Worm (Caenorhabditis elegans) whole organism, early embryonic: ENCODE measurements around the gene str-109.

Experiments
- B0310.2 ChIP-seq: sonication (generic microtip); optimal IDR thresholded peaks from 2 replicates; lab custom pipeline; 2016; ENCODE audit warnings: mild to moderate bottlenecking, missing genetic modification characterization, missing compliant biosample characterization
- F13C5.2 ChIP-seq: sonication (generic microtip); optimal IDR thresholded peaks from 2 replicates; lab custom pipeline; 2017; ENCODE audit warnings: mild to moderate bottlenecking, missing genetic modification characterization, inconsistent platforms, missing compliant biosample characterization
- aly-1 ChIP-seq: sonication (generic microtip); optimal IDR thresholded peaks from 2 replicates; lab custom pipeline; 2016; ENCODE audit warnings: missing genetic modification characterization, missing compliant biosample characterization
- ama-1 ChIP-seq: fragments of 150-350 bp; optimal IDR thresholded peaks from 2 replicates; lab custom pipeline; 2014
- ceh-13 ChIP-seq: fragments of 200-800 bp; sonication (Bioruptor generic); optimal IDR thresholded peaks from 2 replicates; lab custom pipeline; 2018; ENCODE audit warnings: mild to moderate bottlenecking, missing genetic modification characterization, missing compliant biosample characterization
- ceh-36 ChIP-seq: sonication (generic microtip); optimal IDR thresholded peaks from 2 replicates; lab custom pipeline; 2016; ENCODE audit warnings: missing genetic modification characterization, inconsistent platforms, missing compliant biosample characterization
- ets-7 ChIP-seq: sonication (generic microtip); optimal IDR thresholded peaks from 2 replicates; lab custom pipeline; 2016; ENCODE audit warnings: missing genotype, missing genetic modification characterization, missing compliant biosample characterization
- flt-1 ChIP-seq: fragments of 200-800 bp; sonication (Bioruptor generic); IDR thresholded peaks from 2 replicates; pipeline ENCODE4 v1.3.6; 2022; ENCODE audit warnings: missing genetic modification characterization, missing compliant biosample characterization
- hmbx-1 ChIP-seq: sonication (generic microtip); optimal IDR thresholded peaks from 2 replicates; lab custom pipeline; 2016; ENCODE audit warnings: mild to moderate bottlenecking, missing genetic modification characterization, missing compliant biosample characterization
- hmg-4 ChIP-seq: fragments of 200-800 bp; sonication (Bioruptor generic); optimal IDR thresholded peaks from 2 replicates; lab custom pipeline; 2018; ENCODE audit warnings: mild to moderate bottlenecking, missing genetic modification characterization, missing compliant biosample characterization
- hnd-1 ChIP-seq: sonication (generic microtip); optimal IDR thresholded peaks from 2 replicates; lab custom pipeline; 2016; ENCODE audit warnings: missing genetic modification characterization, missing compliant biosample characterization
- pes-1 ChIP-seq: fragments of 200-800 bp; sonication (Bioruptor generic); IDR thresholded peaks from 2 replicates; pipeline ENCODE4 v1.3.6; 2022; ENCODE audit warnings: missing genetic modification reagents, missing genetic modification characterization, missing compliant biosample characterization
- scrt-1 ChIP-seq: fragments of 200-800 bp; sonication (Bioruptor generic); IDR thresholded peaks from 2 replicates; pipeline ENCODE4 v1.3.6; 2022; ENCODE audit warnings: missing genetic modification characterization, missing compliant biosample characterization
- sea-1 ChIP-seq: fragments of 200-800 bp; sonication (Bioruptor generic); conservative IDR thresholded peaks from 2 replicates; pipeline ENCODE4 v1.3.6; 2022; ENCODE audit warnings: missing genetic modification characterization, missing compliant biosample characterization
- tbx-11 ChIP-seq: fragments of 200-800 bp; sonication (Bioruptor generic); IDR thresholded peaks from 2 replicates; pipeline ENCODE4 v1.3.6; 2022; ENCODE audit warnings: missing genetic modification characterization, missing compliant biosample characterization
- tbx-37 ChIP-seq: fragments of 200-800 bp; sonication (Bioruptor generic); conservative IDR thresholded peaks from 2 replicates; pipeline ENCODE4 v1.3.6; 2022; ENCODE audit warnings: missing genetic modification reagents, missing genetic modification characterization, missing compliant biosample characterization
- tra-4 ChIP-seq: sonication (generic microtip); optimal IDR thresholded peaks from 2 replicates; lab custom pipeline; 2017; ENCODE audit warnings: missing genetic modification characterization, missing compliant biosample characterization

The str-109 gene

DNA sequence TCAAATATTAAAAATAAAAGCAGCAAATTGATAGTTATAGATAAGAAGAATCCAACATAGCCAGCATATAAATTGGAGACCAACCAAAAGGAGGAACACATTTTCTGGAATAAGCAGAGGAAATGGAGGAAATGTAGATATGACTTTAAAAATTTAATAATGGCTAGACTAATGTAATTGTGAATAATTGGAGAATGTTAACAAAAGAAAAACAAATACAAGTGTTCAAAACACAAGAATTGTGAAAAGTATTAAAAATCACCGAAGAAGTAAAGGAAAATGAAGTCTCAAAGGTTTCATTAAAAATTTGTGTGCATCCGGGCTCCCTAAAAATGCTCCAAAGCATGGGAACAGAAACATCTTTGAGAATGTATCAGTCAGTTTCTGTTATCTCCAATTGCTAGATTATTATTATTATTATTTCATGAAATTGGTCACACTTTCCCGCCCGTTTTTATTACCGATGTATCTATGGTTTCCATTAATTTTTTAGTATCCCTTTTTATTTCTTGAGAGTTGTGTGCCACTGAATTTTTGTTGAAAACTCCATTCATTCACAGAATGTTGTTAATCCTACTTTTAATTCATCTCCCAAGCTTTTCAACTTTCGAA is at the start of gene str-109, which contains the start of gene F10A3.11:
str-109 (minus strand) TSS at position 101 of the 612 bp plus-strand sequence.
F10A3.11 (plus strand) TSS at position 562 of the 612 bp plus-strand sequence.
- no peak for TF ChIP-seq hmbx-1
- TF ChIP-seq B0310.2 (tag; lab: Kevin White, UChicago): no peak
- no peak for TF ChIP-seq tbx-11
- TF ChIP-seq hnd-1 (tag; lab: Kevin White, UChicago): no peak
- no peak for TF ChIP-seq F13C5.2 (tag; lab: Kevin White, UChicago)
- no peak for TF ChIP-seq scrt-1 (GFP tag; lab: Robert Waterston, UW)
- no peak for TF ChIP-seq sea-1 (GFP tag; lab: Robert Waterston, UW)
- no peak for TF ChIP-seq hmg-4 (GFP tag; lab: Kevin White, UChicago)
- no peak for TF ChIP-seq ets-7

DNA sequence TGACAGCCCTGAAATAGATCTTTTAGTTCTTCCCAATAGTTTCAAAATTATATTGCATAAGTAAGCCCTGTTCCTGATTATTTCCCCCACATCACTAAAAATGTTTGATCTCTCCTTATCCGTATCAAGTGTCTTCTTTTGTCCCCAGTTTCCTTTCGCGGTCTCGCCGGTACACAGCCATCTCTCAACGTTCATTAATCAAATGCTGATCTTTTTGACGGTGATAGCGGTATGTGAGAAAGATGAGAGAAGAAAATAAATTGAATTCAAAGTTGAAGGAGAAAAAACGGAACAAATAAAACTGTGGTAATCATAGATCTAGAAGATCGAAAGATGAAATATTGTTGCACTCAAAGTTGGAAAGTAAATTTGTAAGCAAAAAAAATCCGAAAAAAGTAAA is 49.7 kb upstream of the str-109 start:
- TF ChIP-seq aly-1 (tag; lab: Kevin White, UChicago) (no peak), ceh-13 (GFP tag; lab: Kevin White, UChicago) (no peak), flt-1 (no peak), hnd-1 (tag; lab: Kevin White, UChicago) (no peak), ets-7 (no peak), scrt-1 (GFP tag; lab: Robert Waterston, UW) (no peak), hmg-4 (GFP tag; lab: Kevin White, UChicago) (no peak), B0310.2 (tag; lab: Kevin White, UChicago) (no peak)

DNA sequence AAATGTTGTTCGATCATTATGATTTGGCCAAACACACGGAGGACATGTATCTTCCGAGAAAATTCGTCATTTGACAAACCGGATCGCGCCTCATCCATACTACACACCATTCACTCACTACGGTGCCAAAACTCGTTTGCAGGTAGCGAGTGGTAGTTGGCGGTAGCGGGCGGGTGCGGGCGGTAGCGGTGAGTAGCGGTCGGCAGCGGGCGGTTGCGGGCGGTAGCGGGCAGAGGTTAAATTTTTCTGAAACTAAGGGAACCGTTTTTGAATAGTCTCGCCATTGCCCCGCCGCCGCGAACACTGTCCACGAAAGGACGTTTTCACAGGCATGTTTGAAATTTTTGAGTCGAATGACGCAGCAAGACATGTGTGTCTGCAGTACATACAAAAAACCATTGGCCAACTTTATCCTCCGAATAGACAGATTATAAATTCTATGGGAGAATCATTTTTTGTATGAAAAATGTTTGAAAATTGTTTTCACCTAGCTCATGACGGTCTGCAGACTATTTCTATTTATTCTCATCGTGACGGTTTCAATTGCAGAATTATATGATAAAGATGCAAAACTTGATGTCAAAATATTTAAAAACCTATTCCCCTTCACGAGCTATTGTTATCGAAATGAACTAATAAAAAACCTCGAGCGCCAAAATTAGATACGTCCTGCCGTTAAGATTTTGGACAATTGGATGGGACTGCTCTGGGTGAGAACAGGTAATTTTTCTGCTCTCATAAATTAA is 48.4 kb upstream of the str-109 start, which contains the start of gene F11A5.16:
F11A5.16 (plus strand) TSS at position 696 of the 746 bp plus-strand sequence.
- TF ChIP-seq tbx-11 (no peak), F13C5.2 (tag; lab: Kevin White, UChicago) (no peak), tra-4 (tag; lab: Kevin White, UChicago) (no peak), B0310.2 (tag; lab: Kevin White, UChicago) (no peak), pes-1 (no peak), hnd-1 (tag; lab: Kevin White, UChicago) (no peak), sea-1 (GFP tag; lab: Robert Waterston, UW) (no peak), hmbx-1 (no peak), scrt-1 (GFP tag; lab: Robert Waterston, UW) (no peak), hmg-4 (GFP tag; lab: Kevin White, UChicago) (no peak), ceh-13 (GFP tag; lab: Kevin White, UChicago) (no peak), aly-1 (tag; lab: Kevin White, UChicago) (no peak), ama-1 (lab: Kevin White, UChicago) (no peak), flt-1 (no peak), ceh-36 (tag; lab: Kevin White, UChicago) (no peak)

DNA sequence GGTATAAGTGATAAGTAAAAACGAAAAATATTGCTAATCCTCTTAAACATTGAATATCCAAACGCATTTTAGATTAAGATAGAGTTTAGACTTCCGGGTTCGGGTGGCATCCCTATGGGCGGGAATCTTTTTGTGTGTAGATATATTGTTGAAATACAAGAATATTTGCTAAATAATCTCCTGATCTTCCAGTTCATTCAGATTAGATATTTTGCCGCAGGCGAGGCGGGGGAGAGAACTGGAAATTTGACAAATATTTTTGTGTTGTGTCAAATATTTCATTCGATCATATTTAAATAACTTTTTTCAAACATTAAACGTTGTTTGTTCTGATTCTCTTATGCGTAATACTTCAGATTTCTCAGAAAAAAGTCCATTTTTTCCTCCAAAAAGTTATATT is 47.8 kb upstream of the str-109 start, which contains the start of gene oac-15:
oac-15 (minus strand) TSS at position 101 of the 400 bp plus-strand sequence.
- no peak for TF ChIP-seq tbx-37 (GFP tag; lab: Robert Waterston, UW)
- TF ChIP-seq ama-1 (lab: Kevin White, UChicago): no peak
- TF ChIP-seq hmg-4 (GFP tag; lab: Kevin White, UChicago): no peak
- TF ChIP-seq B0310.2 (tag; lab: Kevin White, UChicago): no peak
- no peak for TF ChIP-seq hnd-1 (tag; lab: Kevin White, UChicago)
- no peak for TF ChIP-seq aly-1 (tag; lab: Kevin White, UChicago)
- no peak for TF ChIP-seq tbx-11
- no peak for TF ChIP-seq pes-1
- no peak for TF ChIP-seq ceh-13 (GFP tag; lab: Kevin White, UChicago)
- no peak for TF ChIP-seq ets-7
- no peak for TF ChIP-seq F13C5.2 (tag; lab: Kevin White, UChicago)
- no peak for TF ChIP-seq ceh-36 (tag; lab: Kevin White, UChicago)
- no peak for TF ChIP-seq hmbx-1
- no peak for TF ChIP-seq tra-4 (tag; lab: Kevin White, UChicago)

DNA sequence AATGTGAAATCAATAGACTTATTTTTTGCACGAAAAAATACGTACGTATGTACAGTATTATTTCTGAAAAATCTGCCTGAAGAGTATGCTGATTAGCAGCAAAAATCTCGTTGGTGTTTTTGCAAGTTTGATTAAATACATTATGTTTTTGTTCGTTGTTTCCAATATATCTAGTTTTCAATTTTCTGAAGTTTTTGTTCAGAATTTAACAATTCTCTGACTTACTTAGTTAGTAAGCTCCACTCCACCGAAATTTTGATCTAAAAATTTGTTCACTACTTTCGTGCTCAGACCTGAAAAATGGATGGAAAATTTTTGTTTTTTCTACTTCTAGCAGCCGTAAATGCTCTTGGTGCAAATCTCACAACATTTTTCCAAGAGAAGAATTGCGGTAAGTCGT is 42.9 kb upstream of the str-109 start, which contains the start of gene irld-26:
irld-26 (plus strand) TSS at position 301 of the 400 bp plus-strand sequence.
- TF ChIP-seq sea-1 (GFP tag; lab: Robert Waterston, UW) (no peak), hnd-1 (tag; lab: Kevin White, UChicago) (no peak), ama-1 (lab: Kevin White, UChicago) (no peak), B0310.2 (tag; lab: Kevin White, UChicago) (no peak), ets-7 (no peak), aly-1 (tag; lab: Kevin White, UChicago) (no peak), ceh-36 (tag; lab: Kevin White, UChicago) (no peak), tbx-11 (no peak)

DNA sequence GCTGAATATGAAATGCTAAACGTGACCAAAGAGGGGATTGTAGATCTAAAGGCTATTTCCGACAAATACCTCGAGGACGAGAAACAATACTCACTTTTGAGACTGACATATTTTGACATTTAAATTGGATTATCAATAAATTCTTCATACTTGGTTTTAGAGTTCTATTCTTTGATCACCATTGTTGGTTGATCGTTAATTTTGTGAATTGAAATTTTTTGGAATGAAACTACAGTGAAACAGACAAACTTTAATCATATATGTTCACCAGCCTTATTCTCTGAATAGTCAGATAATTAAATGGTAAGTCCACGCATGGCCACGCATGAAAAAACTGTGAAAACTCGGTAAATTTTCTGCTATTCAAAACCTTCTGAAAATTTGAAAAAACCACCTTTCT is 40.6 kb upstream of the str-109 start, which contains the start of gene F11A5.18:
F11A5.18 (plus strand) TSS at position 301 of the 400 bp plus-strand sequence.
- TF ChIP-seq tbx-37 (GFP tag; lab: Robert Waterston, UW) (no peak), ceh-13 (GFP tag; lab: Kevin White, UChicago) (no peak), flt-1 (no peak), sea-1 (GFP tag; lab: Robert Waterston, UW) (no peak), hmg-4 (GFP tag; lab: Kevin White, UChicago) (no peak)

DNA sequence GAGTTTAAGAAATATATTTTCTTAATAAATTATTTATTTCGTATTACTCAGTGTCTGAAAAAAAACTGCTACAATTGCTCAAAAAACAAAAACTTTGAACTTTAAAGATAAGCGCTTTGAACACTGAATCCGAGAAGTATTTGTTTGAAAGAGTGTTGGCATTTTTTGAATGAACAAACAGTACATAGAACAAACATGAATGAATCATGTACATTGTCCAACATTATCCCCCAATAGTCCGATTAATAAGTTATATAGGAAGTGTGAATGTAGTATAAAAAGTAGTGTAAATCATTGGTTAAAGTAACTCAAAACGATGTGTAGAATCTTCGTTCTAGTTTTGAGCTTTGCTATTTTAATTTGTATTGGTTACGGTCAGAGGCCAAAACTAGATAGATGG is 39.7 kb upstream of the str-109 start, which contains the start of gene F11A5.17:
F11A5.17 (plus strand) TSS at position 301 of the 400 bp plus-strand sequence.
- no peak for TF ChIP-seq flt-1
- no peak for TF ChIP-seq hmg-4 (GFP tag; lab: Kevin White, UChicago)
- TF ChIP-seq tbx-11: no peak
- TF ChIP-seq ceh-36 (tag; lab: Kevin White, UChicago): no peak
- TF ChIP-seq tbx-37 (GFP tag; lab: Robert Waterston, UW): no peak
- TF ChIP-seq F13C5.2 (tag; lab: Kevin White, UChicago): no peak
- TF ChIP-seq aly-1 (tag; lab: Kevin White, UChicago): no peak
- no peak for TF ChIP-seq ceh-13 (GFP tag; lab: Kevin White, UChicago)
- TF ChIP-seq hnd-1 (tag; lab: Kevin White, UChicago): no peak
- no peak for TF ChIP-seq scrt-1 (GFP tag; lab: Robert Waterston, UW)
- no peak for TF ChIP-seq B0310.2 (tag; lab: Kevin White, UChicago)
- TF ChIP-seq ets-7: no peak
- TF ChIP-seq tra-4 (tag; lab: Kevin White, UChicago): no peak
- TF ChIP-seq ama-1 (lab: Kevin White, UChicago): no peak
- no peak for TF ChIP-seq sea-1 (GFP tag; lab: Robert Waterston, UW)
- TF ChIP-seq pes-1: no peak
- no peak for TF ChIP-seq hmbx-1
